Fruit fly (Drosophila melanogaster) whole organism, embryonic: ENCODE measurements around the gene CG13024.

Source experiments
- Bdp1 ChIP-seq: fragments of 200-800 bp; sonication (Bioruptor generic); optimal IDR thresholded peaks from 3 replicates; lab custom pipeline; 2016; ENCODE audit warnings: missing biosample characterization, missing genetic modification characterization
- CG1233 ChIP-seq: fragments of 200-800 bp; sonication (Bioruptor generic); optimal IDR thresholded peaks from 4 replicates; lab custom pipeline; 2018; ENCODE audit warnings: missing biosample characterization, mild to moderate bottlenecking, missing genetic modification characterization
- CG13775 ChIP-seq: fragments of 200-800 bp; sonication (Bioruptor generic); optimal IDR thresholded peaks from 3 replicates; lab custom pipeline; 2017; ENCODE audit warnings: missing biosample characterization, mild to moderate bottlenecking, missing genetic modification characterization
- CG15073 ChIP-seq: fragments of 200-800 bp; sonication (Bioruptor generic); optimal IDR thresholded peaks from 2 replicates; lab custom pipeline; 2016; ENCODE audit warnings: missing biosample characterization, missing genetic modification characterization
- CG16779 ChIP-seq: fragments of 200-800 bp; sonication (Bioruptor generic); IDR thresholded peaks from 2 replicates; pipeline ENCODE4 v1.3.6; 2022; ENCODE audit warnings: missing biosample characterization, missing genetic modification characterization
- CG17359 ChIP-seq: fragments of 200-800 bp; sonication (Bioruptor generic); optimal IDR thresholded peaks from 3 replicates; lab custom pipeline; 2018; ENCODE audit warnings: missing biosample characterization, mild to moderate bottlenecking, missing genetic modification characterization, moderate library complexity
- CG30403 ChIP-seq: fragments of 200-800 bp; sonication (Bioruptor generic); optimal IDR thresholded peaks from 3 replicates; lab custom pipeline; 2016; ENCODE audit warnings: missing biosample characterization, missing genetic modification characterization
- CG3281 ChIP-seq: fragments of 200-800 bp; sonication (Bioruptor generic); optimal IDR thresholded peaks from 3 replicates; lab custom pipeline; 2017; ENCODE audit warnings: missing biosample characterization, mild to moderate bottlenecking, missing genetic modification characterization
- CG33557 ChIP-seq: fragments of 200-800 bp; sonication (Bioruptor generic); optimal IDR thresholded peaks from 2 replicates; lab custom pipeline; 2019; ENCODE audit warnings: missing biosample characterization, mild to moderate bottlenecking, missing genetic modification characterization, moderate library complexity
- CG4424 ChIP-seq: fragments of 200-800 bp; sonication (Bioruptor generic); optimal IDR thresholded peaks from 3 replicates; lab custom pipeline; 2016; ENCODE audit warnings: missing biosample characterization, missing genetic modification characterization
- CG6791 ChIP-seq: fragments of 200-800 bp; sonication (Bioruptor generic); IDR thresholded peaks from 3 replicates; pipeline ENCODE4 v1.3.6; 2022; ENCODE audit warnings: missing biosample characterization, missing genetic modification characterization; ENCODE audit not compliant: partially characterized antibody
- CG7745 ChIP-seq: fragments of 200-800 bp; sonication (Bioruptor generic); optimal IDR thresholded peaks from 2 replicates; lab custom pipeline; 2018; ENCODE audit warnings: missing biosample characterization, mild to moderate bottlenecking, missing genetic modification characterization, moderate library complexity
- Camta ChIP-seq: fragments of 200-800 bp; sonication (Bioruptor generic); optimal IDR thresholded peaks from 2 replicates; lab custom pipeline; 2016; ENCODE audit warnings: missing biosample characterization, missing genetic modification characterization
- CoRest ChIP-seq: fragments of 200-800 bp; sonication (Bioruptor generic); optimal IDR thresholded peaks from 3 replicates; lab custom pipeline; 2018; ENCODE audit warnings: missing biosample characterization, mild to moderate bottlenecking, missing genetic modification characterization, moderate library complexity
- D ChIP-seq, 2 experiments: fragments of 200-800 bp in 1 of 2; fragments of >200 bp in 1 of 2; sonication (Bioruptor generic) in 1 of 2; optimal IDR thresholded peaks; 2 replicates in 1 of 2; 3 replicates in 1 of 2; lab custom pipeline; 2017; ENCODE audit warnings: mild to moderate bottlenecking in 1 of 2, missing biosample characterization in 1 of 2, missing genetic modification characterization in 1 of 2, missing genetic modification reagents in 1 of 2
- Ets65A ChIP-seq: fragments of 200-800 bp; sonication (Bioruptor generic); peaks from one replicate; lab custom pipeline; 2016; ENCODE audit warnings: missing biosample characterization, missing genetic modification characterization
- Fer3 ChIP-seq: fragments of 200-800 bp; sonication (Bioruptor generic); optimal IDR thresholded peaks from 2 replicates; lab custom pipeline; 2018; ENCODE audit warnings: missing biosample characterization, mild to moderate bottlenecking, missing genetic modification characterization, moderate library complexity
- HmgD ChIP-seq: fragments of 200-800 bp; sonication (Bioruptor generic); optimal IDR thresholded peaks from 3 replicates; lab custom pipeline; 2016; ENCODE audit warnings: missing biosample characterization, missing genetic modification characterization
- Hr51 ChIP-seq, 2 experiments: fragments of 200-800 bp; sonication (Bioruptor generic); optimal IDR thresholded peaks; 2 replicates in 1 of 2; 3 replicates in 1 of 2; lab custom pipeline; 2016 to 2018; ENCODE audit warnings: missing biosample characterization in 2 of 2, missing genetic modification characterization in 2 of 2, mild to moderate bottlenecking in 1 of 2, moderate library complexity in 1 of 2
- MBD-R2 ChIP-seq: fragments of 200-800 bp; sonication (Bioruptor generic); IDR thresholded peaks from 2 replicates; pipeline ENCODE4 v1.3.6; 2022; ENCODE audit warnings: missing biosample characterization, missing genetic modification characterization
- NK7.1 ChIP-seq: fragments of 200-800 bp; sonication (Bioruptor generic); optimal IDR thresholded peaks from 3 replicates; lab custom pipeline; 2016; ENCODE audit warnings: missing biosample characterization, missing genetic modification characterization
- Nf-YB ChIP-seq: fragments of 200-800 bp; sonication (Bioruptor generic); optimal IDR thresholded peaks from 3 replicates; lab custom pipeline; 2019; ENCODE audit warnings: missing biosample characterization, mild to moderate bottlenecking, missing genetic modification characterization, moderate library complexity
- Pdp1 ChIP-seq, 2 experiments: fragments of 200-800 bp; sonication (Bioruptor generic); optimal IDR thresholded peaks; 3 replicates each; lab custom pipeline; 2016; ENCODE audit warnings: missing biosample characterization in 2 of 2, missing genetic modification characterization in 2 of 2, mild to moderate bottlenecking in 1 of 2, moderate library complexity in 1 of 2
- Spps ChIP-seq: fragments of 200-800 bp; sonication (Bioruptor generic); optimal IDR thresholded peaks from 2 replicates; lab custom pipeline; 2018; ENCODE audit warnings: missing biosample characterization, mild to moderate bottlenecking, missing genetic modification characterization
- ara ChIP-seq: fragments of 200-800 bp; sonication (Bioruptor generic); IDR thresholded peaks from 2 replicates; pipeline ENCODE4 v1.3.6; 2022; ENCODE audit warnings: missing biosample characterization, missing genetic modification characterization
- bsh ChIP-seq, 2 experiments: fragments of 200-800 bp; sonication (Bioruptor generic); optimal IDR thresholded peaks; 2 replicates each; lab custom pipeline; 2017 to 2018; ENCODE audit warnings: mild to moderate bottlenecking in 2 of 2, missing biosample characterization in 2 of 2, missing genetic modification characterization in 2 of 2, moderate library complexity in 1 of 2
- btn ChIP-seq: fragments of 200-800 bp; sonication (Bioruptor generic); optimal IDR thresholded peaks from 2 replicates; lab custom pipeline; 2016; ENCODE audit warnings: missing biosample characterization, missing genetic modification characterization
- chm ChIP-seq: fragments of 200-800 bp; sonication (Bioruptor generic); IDR thresholded peaks from 2 replicates; pipeline ENCODE4 v1.3.6; 2022; ENCODE audit warnings: missing biosample characterization, missing genetic modification characterization
- disco-r ChIP-seq: fragments of 200-800 bp; sonication (Bioruptor generic); optimal IDR thresholded peaks from 2 replicates; lab custom pipeline; 2016; ENCODE audit warnings: missing biosample characterization, missing genetic modification characterization
- fd64A ChIP-seq: fragments of 200-800 bp; sonication (Bioruptor generic); optimal IDR thresholded peaks from 3 replicates; lab custom pipeline; 2018; ENCODE audit warnings: missing biosample characterization, mild to moderate bottlenecking, missing genetic modification characterization
- gt ChIP-seq: fragments of 200-800 bp; sonication (Bioruptor generic); IDR thresholded peaks from 2 replicates; pipeline ENCODE4 v1.3.6; 2022; ENCODE audit warnings: missing biosample characterization, missing genetic modification characterization
- h ChIP-seq: fragments of >200 bp; optimal IDR thresholded peaks from 2 replicates; lab custom pipeline; 2017
- hbn ChIP-seq: fragments of 200-800 bp; sonication (Bioruptor generic); IDR thresholded peaks from 2 replicates; pipeline ENCODE4 v1.3.6; 2022; ENCODE audit warnings: missing biosample characterization, missing genetic modification characterization; ENCODE audit not compliant: partially characterized antibody
- her ChIP-seq: fragments of 200-800 bp; sonication (Bioruptor generic); optimal IDR thresholded peaks from 2 replicates; lab custom pipeline; 2016; ENCODE audit warnings: missing biosample characterization, missing genetic modification characterization
- jumu ChIP-seq: fragments of 200-800 bp; sonication (Bioruptor generic); optimal IDR thresholded peaks from 3 replicates; lab custom pipeline; 2016; ENCODE audit warnings: missing biosample characterization, missing genetic modification characterization
- kay ChIP-seq: fragments of 200-800 bp; sonication (Bioruptor generic); optimal IDR thresholded peaks from 2 replicates; lab custom pipeline; 2016; ENCODE audit warnings: missing biosample characterization, missing genetic modification characterization
- lola ChIP-seq, 3 experiments: fragments of >200 bp in 2 of 3; fragments of 200-800 bp in 1 of 3; sonication (Bioruptor generic) in 1 of 3; optimal IDR thresholded peaks; 2 replicates each; lab custom pipeline; 2017 to 2019; ENCODE audit warnings: missing biosample characterization in 3 of 3, missing genetic modification characterization in 3 of 3, mild to moderate bottlenecking in 1 of 3, moderate library complexity in 1 of 3
- nau ChIP-seq: fragments of 200-800 bp; sonication (Bioruptor generic); optimal IDR thresholded peaks from 3 replicates; lab custom pipeline; 2017; ENCODE audit warnings: missing biosample characterization, mild to moderate bottlenecking, missing genetic modification characterization, missing genetic modification reagents
- scrt ChIP-seq: fragments of 200-800 bp; sonication (Bioruptor generic); optimal IDR thresholded peaks from 2 replicates; lab custom pipeline; 2018; ENCODE audit warnings: missing biosample characterization, mild to moderate bottlenecking, missing genetic modification characterization, moderate library complexity
- sqz ChIP-seq: fragments of 200-800 bp; sonication (Bioruptor generic); optimal IDR thresholded peaks from 3 replicates; lab custom pipeline; 2018; ENCODE audit warnings: missing biosample characterization, mild to moderate bottlenecking, missing genetic modification characterization
- stwl ChIP-seq: fragments of 200-800 bp; sonication (Bioruptor generic); optimal IDR thresholded peaks from 3 replicates; lab custom pipeline; 2018; ENCODE audit warnings: missing biosample characterization, mild to moderate bottlenecking, missing genetic modification characterization, moderate library complexity
- wor ChIP-seq: fragments of 200-800 bp; sonication (Bioruptor generic); IDR thresholded peaks from 2 replicates; pipeline ENCODE4 v1.3.6; 2022; ENCODE audit warnings: missing biosample characterization, missing genetic modification characterization
- yki ChIP-seq: fragments of >200 bp; optimal IDR thresholded peaks from 3 replicates; lab custom pipeline; 2018

The CG13024 gene

DNA sequence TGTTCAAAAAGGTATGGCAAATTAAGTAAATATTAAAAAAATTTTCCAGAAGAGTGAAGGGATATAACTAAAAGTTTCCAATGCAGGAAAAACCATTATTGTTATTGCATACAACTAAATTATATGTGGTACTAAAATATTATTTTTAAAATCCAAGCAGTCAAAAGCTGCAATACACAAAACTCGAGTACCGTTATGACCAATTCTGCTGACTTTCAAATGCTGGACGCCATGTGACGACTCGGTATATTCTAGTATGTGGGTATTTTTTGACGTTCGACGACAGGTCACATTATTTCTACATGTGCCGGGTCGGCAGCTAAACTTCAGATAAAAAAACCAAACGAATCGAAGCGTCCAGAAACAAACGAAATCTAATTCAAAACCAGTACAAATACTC is 20.7 kb downstream of the CG13024 start (continued):
- peak in 1 of 2 experiments; percentile 75 for TF ChIP-seq Pdp1 (GFP tag; optimal IDR thresholded peaks at IDR 0.05; lab: Kevin White, UChicago)
- TF ChIP-seq Bdp1 (GFP tag; lab: Kevin White, UChicago), result no peak
- TF ChIP-seq h, result no peak
- no peak for TF ChIP-seq yki (lab: Kevin White, UChicago)
- TF ChIP-seq Camta (GFP tag; lab: Kevin White, UChicago), result no peak
- TF ChIP-seq Spps (tag; lab: Kevin White, UChicago), result no peak
- peak; percentile 90 for TF ChIP-seq CoRest (tag; lab: Kevin White, UChicago)
- peak; percentile 75 for TF ChIP-seq Ets65A
- peak; percentile 11; the same call in 1 of the 2 replicates for TF ChIP-seq ara (GFP tag; lab: Robert Waterston, UW)
- TF ChIP-seq CG6791 (GFP tag; lab: Robert Waterston, UW), result peak; percentile 57; the same call in 2 of the 3 replicates
- no peak for TF ChIP-seq her
- TF ChIP-seq Hr51 (GFP tag; optimal IDR thresholded peaks at IDR 0.05; lab: Kevin White, UChicago), result peak in 1 of 2 experiments; percentile 2
- TF ChIP-seq CG16779 (GFP tag; lab: Robert Waterston, UW), result no peak
- peak; percentile 19 for TF ChIP-seq jumu (GFP tag; lab: Kevin White, UChicago)
- TF ChIP-seq lola (GFP tag; optimal IDR thresholded peaks at IDR 0.05; lab: Kevin White, UChicago), result peak in 1 of 3 experiments; percentile 3
- TF ChIP-seq nau (GFP tag; lab: Kevin White, UChicago), result no peak
- TF ChIP-seq MBD-R2 (GFP tag; lab: Robert Waterston, UW), result peak; percentile 90
- peak; percentile 40 for TF ChIP-seq kay
- TF ChIP-seq fd64A (GFP tag; lab: Kevin White, UChicago), result no peak
- no peak for TF ChIP-seq bsh (GFP tag; optimal IDR thresholded peaks at IDR 0.05; lab: Kevin White, UChicago)
- no peak for TF ChIP-seq CG15073 (GFP tag; lab: Kevin White, UChicago)
- no peak for TF ChIP-seq chm (GFP tag; lab: Robert Waterston, UW)
- TF ChIP-seq scrt (GFP tag; lab: Kevin White, UChicago), result no peak
- peak; percentile 42 for TF ChIP-seq sqz (GFP tag; lab: Kevin White, UChicago)
- no peak for TF ChIP-seq wor (GFP tag; lab: Robert Waterston, UW)
- no peak for TF ChIP-seq btn
- TF ChIP-seq CG7745 (tag; lab: Kevin White, UChicago), result no peak
- TF ChIP-seq CG17359 (tag; lab: Kevin White, UChicago), result no peak
- peak; percentile 54 for TF ChIP-seq HmgD
- TF ChIP-seq gt (GFP tag; lab: Robert Waterston, UW), result no peak
- TF ChIP-seq NK7.1, result no peak
- no peak for TF ChIP-seq CG4424
- TF ChIP-seq D (optimal IDR thresholded peaks at IDR 0.05; lab: Kevin White, UChicago), result no peak
- no peak for TF ChIP-seq D (GFP tag; optimal IDR thresholded peaks at IDR 0.05; lab: Kevin White, UChicago)
- TF ChIP-seq stwl (tag; lab: Kevin White, UChicago), result peak; percentile 97
- TF ChIP-seq CG3281, result no peak
- TF ChIP-seq Nf-YB (GFP tag; lab: Kevin White, UChicago), result no peak
- TF ChIP-seq Fer3, result peak; percentile 1
- no peak for TF ChIP-seq hbn (GFP tag; lab: Robert Waterston, UW)
- TF ChIP-seq CG13775 (GFP tag; lab: Kevin White, UChicago), result peak; percentile 15
- TF ChIP-seq disco-r (GFP tag; lab: Kevin White, UChicago), result no peak
- no peak for TF ChIP-seq CG33557 (GFP tag; lab: Kevin White, UChicago)
- TF ChIP-seq CG30403 (GFP tag; lab: Kevin White, UChicago), result no peak
- TF ChIP-seq CG1233 (GFP tag; lab: Kevin White, UChicago), result no peak
